Worm (Caenorhabditis elegans) whole organism, dauer: Measurements from ENCODE around the gene nhr-134.

Experiments used
- unc-62 ChIP-seq: sonication (generic microtip); optimal IDR thresholded peaks from 2 replicates; lab custom pipeline; 2017; ENCODE audit warnings: missing biosample characterization, missing genetic modification reagents, missing genetic modification characterization

Gene nhr-134

ce11 chrV:2214428-2215038 is 16.5 kb upstream of the nhr-134 start, which contains the start of gene nhr-184:
nhr-184 (minus strand) TSS chrV:2214478.
- no peak for TF ChIP-seq unc-62 (GFP tag; lab: Kevin White, UChicago)

- no peak for TF ChIP-seq unc-62 (GFP tag; lab: Kevin White, UChicago)
Observed at ce11 chrV:2215352-2215751, 15.7 kb upstream of the nhr-134 start, which contains the start of gene nstp-8. nstp-8 (plus strand) TSS chrV:2215652.

ce11 chrV:2216927-2217326 is 14.1 kb upstream of the nhr-134 start:
- no peak for TF ChIP-seq unc-62 (GFP tag; lab: Kevin White, UChicago)

- TF ChIP-seq unc-62 (GFP tag; lab: Kevin White, UChicago) = no peak
Observed at ce11 chrV:2218803-2219202, 12.2 kb upstream of the nhr-134 start, which contains the start of gene nhr-56. nhr-56 (plus strand) TSS chrV:2219004.

- TF ChIP-seq unc-62 (GFP tag; lab: Kevin White, UChicago) = no peak
Observed at ce11 chrV:2221764-2222163, 9.3 kb upstream of the nhr-134 start, which contains the start of gene nhr-128. nhr-128 (plus strand) TSS chrV:2222064.

- no peak for TF ChIP-seq unc-62 (GFP tag; lab: Kevin White, UChicago)
Observed at ce11 chrV:2225130-2225529, 5.9 kb upstream of the nhr-134 start, which contains the start of gene nhr-103. nhr-103 (plus strand) TSS chrV:2225430.

ce11 chrV:2226903-2227302 is 4.1 kb upstream of the nhr-134 start, which contains the start of gene nhr-18:
nhr-18 (plus strand) TSS chrV:2227203.
- no peak for TF ChIP-seq unc-62 (GFP tag; lab: Kevin White, UChicago)

- TF ChIP-seq unc-62 (GFP tag; lab: Kevin White, UChicago) = no peak
Observed at ce11 chrV:2228781-2229180, 2.2 kb upstream of the nhr-134 start, which contains the start of gene nhr-126. nhr-126 (plus strand) TSS chrV:2229081.

- TF ChIP-seq unc-62 (GFP tag; lab: Kevin White, UChicago) = no peak
Observed at ce11 chrV:2233177-2233576, 2.2 kb downstream of the nhr-134 start, which contains the start of gene nhr-96. nhr-96 (plus strand) TSS chrV:2233477.

ce11 chrV:2235848-2236247 is 4.8 kb downstream of the nhr-134 start, which contains the start of gene cyp-33C4:
cyp-33C4 (plus strand) TSS chrV:2236140.
- TF ChIP-seq unc-62 (GFP tag; lab: Kevin White, UChicago) = no peak

- no peak for TF ChIP-seq unc-62 (GFP tag; lab: Kevin White, UChicago)
Observed at ce11 chrV:2238012-2238411, 7.0 kb downstream of the nhr-134 start.

ce11 chrV:2242630-2243029 is 11.6 kb downstream of the nhr-134 start, which contains the start of gene cyp-33C3:
cyp-33C3 (plus strand) TSS chrV:2242778.
- TF ChIP-seq unc-62 (GFP tag; lab: Kevin White, UChicago) = no peak

- TF ChIP-seq unc-62 (GFP tag; lab: Kevin White, UChicago) = no peak
Observed at ce11 chrV:2244751-2245150, 13.7 kb downstream of the nhr-134 start, which contains the start of gene cyp-33C5. cyp-33C5 (plus strand) TSS chrV:2245004.

ce11 chrV:2249310-2249709 is 18.3 kb downstream of the nhr-134 start, which contains the start of gene cyp-33C6:
cyp-33C6 (minus strand) TSS chrV:2249410.
- no peak for TF ChIP-seq unc-62 (GFP tag; lab: Kevin White, UChicago)

ce11 chrV:2250126-2250590 is 19.1 kb downstream of the nhr-134 start, which contains the start of gene cyp-33C7:
cyp-33C7 (plus strand) TSS chrV:2250540.
- TF ChIP-seq unc-62 (GFP tag; lab: Kevin White, UChicago) = no peak

ce11 chrV:2251774-2252173 is 20.8 kb downstream of the nhr-134 start:
- TF ChIP-seq unc-62 (GFP tag; lab: Kevin White, UChicago) = no peak
